Worm (Caenorhabditis elegans): ENCODE measurements around the gene col-167.

DNA sequence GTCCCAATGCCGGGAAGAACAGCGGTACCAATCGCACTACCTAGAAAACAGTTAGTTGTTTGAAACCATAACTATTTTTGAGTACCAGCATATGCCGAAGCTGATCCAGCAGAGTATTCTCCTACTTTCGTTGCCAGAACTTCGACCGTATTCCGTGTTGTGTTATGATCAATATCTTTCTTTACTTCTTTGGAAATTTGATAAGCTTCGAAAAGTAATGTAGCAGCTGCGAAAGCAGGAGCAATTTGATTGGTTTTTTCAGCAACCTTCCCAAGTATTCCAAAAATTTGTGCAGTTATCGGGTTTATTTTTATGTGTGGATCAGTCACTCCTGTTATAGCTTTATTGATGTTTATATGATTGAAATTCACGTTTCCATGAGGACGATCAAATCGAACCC lies 36.8 kb downstream of the col-167 start:
- no peak for TF ChIP-seq C34F6.9 (tag; optimal IDR thresholded peaks at IDR 0.05)
- TF ChIP-seq lin-13 (GFP tag; optimal IDR thresholded peaks at IDR 0.05) = no peak
- TF ChIP-seq aly-2 (tag; optimal IDR thresholded peaks at IDR 0.05) = no peak
- no peak for TF ChIP-seq nhr-237 (tag; optimal IDR thresholded peaks at IDR 0.05)
- no peak for TF ChIP-seq zag-1 (tag; optimal IDR thresholded peaks at IDR 0.05)
- TF ChIP-seq skn-1 (tag; optimal IDR thresholded peaks at IDR 0.05) = no peak
- no peak for TF ChIP-seq lin-39 (tag; optimal IDR thresholded peaks at IDR 0.05)
